Fruit fly (Drosophila melanogaster) whole organism: ENCODE results near the gene CG34026.

Experiments used
- CG8478 ChIP-seq: fragments of >200 bp; optimal IDR thresholded peaks from 2 replicates; lab custom pipeline; 2018; ENCODE audit warnings: inconsistent platforms
- Dll ChIP-seq: fragments of >200 bp; optimal IDR thresholded peaks from 2 replicates; lab custom pipeline; 2017
- EcR ChIP-seq, 2 experiments: fragments of >200 bp; optimal IDR thresholded peaks; 2 replicates each; lab custom pipeline; 2017; ENCODE audit warnings: missing biosample characterization in 2 of 2, missing genetic modification characterization in 2 of 2, missing genetic modification reagents in 2 of 2
- pan ChIP-seq: fragments of >200 bp; optimal IDR thresholded peaks from 2 replicates; lab custom pipeline; 2017
- psq ChIP-seq: fragments of >200 bp; optimal IDR thresholded peaks from 2 replicates; lab custom pipeline; 2017
- usp ChIP-seq: fragments of >200 bp; optimal IDR thresholded peaks from 2 replicates; lab custom pipeline; 2017; ENCODE audit warnings: missing biosample characterization, missing genetic modification characterization, mixed read lengths

DNA sequence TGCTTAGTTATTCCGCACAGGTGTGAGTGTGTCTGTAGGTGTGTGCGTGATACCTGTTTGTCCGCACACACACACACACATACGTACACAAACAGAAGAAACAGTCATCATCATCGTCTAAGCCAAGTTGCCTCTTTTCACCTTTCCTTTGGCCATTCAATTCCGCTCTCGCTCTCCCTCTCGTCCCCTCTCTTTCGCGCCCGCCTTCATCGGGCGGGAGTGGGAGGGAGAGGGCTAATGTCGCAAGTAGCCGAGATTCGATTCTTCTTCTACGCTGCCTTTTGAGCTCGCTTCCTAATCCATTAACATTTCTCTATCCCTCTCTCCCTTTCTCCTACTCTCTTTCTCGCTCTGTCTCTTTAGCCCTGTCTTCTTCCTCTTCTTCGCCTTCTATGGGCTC is 36.5 kb upstream of the CG34026 start:
- TF ChIP-seq pan (lab: Kevin White, UChicago) (no peak), EcR (GFP tag; optimal IDR thresholded peaks at IDR 0.05; lab: Kevin White, UChicago) (no peak), psq (lab: Kevin White, UChicago) (no peak), Dll (lab: Kevin White, UChicago) (no peak), usp (GFP tag; lab: Kevin White, UChicago) (no peak), CG8478 (lab: Kevin White, UChicago) (no peak)
